Worm (Caenorhabditis elegans) whole organism, L3 larva: Measurements from ENCODE around the gene srlf-22.
"Not testable (repeated sequence)": the region's sequence is repeated elsewhere in the genome, so short reads cannot be mapped to it uniquely, and the experiment has no call there.

Experiments used
- R02D3.7 ChIP-seq: fragments of 150-350 bp; optimal IDR thresholded peaks from 2 replicates; lab custom pipeline; 2014; ENCODE audit warnings: missing biosample characterization, missing genetic modification characterization
- aly-2 ChIP-seq: fragments of 150-350 bp; optimal IDR thresholded peaks from 2 replicates; lab custom pipeline; 2014; ENCODE audit warnings: missing biosample characterization, missing genetic modification characterization
- ama-1 ChIP-seq: fragments of 150-350 bp; optimal IDR thresholded peaks from 2 replicates; lab custom pipeline; 2018
- ceh-16 ChIP-seq: sonication (generic microtip); optimal IDR thresholded peaks from 2 replicates; lab custom pipeline; 2017; ENCODE audit warnings: missing biosample characterization, missing genetic modification characterization
- ceh-28 ChIP-seq: fragments of 150-350 bp; optimal IDR thresholded peaks from 2 replicates; lab custom pipeline; 2014; ENCODE audit warnings: missing biosample characterization, missing genetic modification reagents, missing genetic modification characterization
- ceh-82 ChIP-seq: fragments of 150-350 bp; optimal IDR thresholded peaks from 2 replicates; lab custom pipeline; 2014; ENCODE audit warnings: missing biosample characterization, missing genetic modification characterization
- ceh-9 ChIP-seq: sonication (generic microtip); optimal IDR thresholded peaks from 2 replicates; lab custom pipeline; 2018; ENCODE audit warnings: missing biosample characterization, missing genetic modification characterization
- daf-12 ChIP-seq: fragments of 150-350 bp; optimal IDR thresholded peaks from 2 replicates; lab custom pipeline; 2014; ENCODE audit warnings: missing biosample characterization, missing genetic modification reagents, missing genetic modification characterization
- egl-5 ChIP-seq: fragments of 150-350 bp; optimal IDR thresholded peaks from 2 replicates; lab custom pipeline; 2017; ENCODE audit warnings: missing biosample characterization, missing genetic modification reagents, missing genetic modification characterization, inconsistent platforms
- elt-1 ChIP-seq: fragments of 150-350 bp; optimal IDR thresholded peaks from 2 replicates; lab custom pipeline; 2014; ENCODE audit warnings: missing biosample characterization, missing genetic modification characterization
- elt-2 ChIP-seq: sonication (generic microtip); optimal IDR thresholded peaks from 2 replicates; lab custom pipeline; 2016; ENCODE audit warnings: missing genetic modification reagents, mild to moderate bottlenecking, missing genetic modification characterization, missing compliant biosample characterization
- eor-1 ChIP-seq, 2 experiments: fragments of 150-350 bp; optimal IDR thresholded peaks; 2 replicates each; lab custom pipeline; 2014 to 2018; ENCODE audit warnings: missing biosample characterization in 2 of 2, missing genetic modification characterization in 2 of 2
- fkh-10 ChIP-seq: sonication (generic microtip); optimal IDR thresholded peaks from 2 replicates; lab custom pipeline; 2017; ENCODE audit warnings: missing biosample characterization, missing genetic modification reagents, missing genetic modification characterization
- fkh-2 ChIP-seq: fragments of 150-350 bp; optimal IDR thresholded peaks from 2 replicates; lab custom pipeline; 2014; ENCODE audit warnings: missing biosample characterization, missing genetic modification reagents, missing genetic modification characterization
- fos-1 ChIP-seq: fragments of 150-350 bp; optimal IDR thresholded peaks from 2 replicates; lab custom pipeline; 2014; ENCODE audit warnings: missing biosample characterization, missing genetic modification characterization
- hmg-11 ChIP-seq: sonication (generic microtip); optimal IDR thresholded peaks from 2 replicates; lab custom pipeline; 2016; ENCODE audit warnings: missing genetic modification characterization, missing compliant biosample characterization
- jun-1 ChIP-seq: fragments of 150-350 bp; optimal IDR thresholded peaks from 2 replicates; lab custom pipeline; 2014; ENCODE audit warnings: missing biosample characterization, missing genetic modification reagents, missing genetic modification characterization
- lin-15B ChIP-seq: fragments of 150-350 bp; optimal IDR thresholded peaks from 2 replicates; lab custom pipeline; 2014; ENCODE audit warnings: missing biosample characterization, missing genetic modification characterization
- lin-39 ChIP-seq: fragments of 150-350 bp; optimal IDR thresholded peaks from 2 replicates; lab custom pipeline; 2018; ENCODE audit warnings: missing biosample characterization, missing genetic modification reagents, missing genetic modification characterization
- lsy-12 ChIP-seq: sonication (generic microtip); optimal IDR thresholded peaks from 2 replicates; lab custom pipeline; 2016; ENCODE audit warnings: mild to moderate bottlenecking, missing genetic modification characterization, missing compliant biosample characterization
- mdl-1 ChIP-seq: fragments of 150-350 bp; optimal IDR thresholded peaks from 2 replicates; lab custom pipeline; 2014; ENCODE audit warnings: missing biosample characterization, missing genetic modification characterization
- mml-1 ChIP-seq: fragments of 150-350 bp; sonication (generic microtip); optimal IDR thresholded peaks from 3 replicates; lab custom pipeline; 2014; ENCODE audit warnings: missing biosample characterization, missing genetic modification characterization
- nfya-1 ChIP-seq: sonication (generic microtip); optimal IDR thresholded peaks from 2 replicates; lab custom pipeline; 2017; ENCODE audit warnings: missing genetic modification characterization, mild to moderate bottlenecking, missing compliant biosample characterization, antibody characterized with exemption, moderate library complexity; ENCODE audit not compliant: insufficient read depth
- nhr-12 ChIP-seq: fragments of 150-350 bp; optimal IDR thresholded peaks from 2 replicates; lab custom pipeline; 2014; ENCODE audit warnings: missing biosample characterization, missing genetic modification characterization
- nhr-23 ChIP-seq: fragments of 150-350 bp; optimal IDR thresholded peaks from 2 replicates; lab custom pipeline; 2014; ENCODE audit warnings: missing biosample characterization, missing genetic modification reagents, missing genetic modification characterization
- nhr-237 ChIP-seq: fragments of 150-350 bp; optimal IDR thresholded peaks from 2 replicates; lab custom pipeline; 2014; ENCODE audit warnings: missing biosample characterization, missing genetic modification characterization
- nhr-28 ChIP-seq: fragments of 150-350 bp; optimal IDR thresholded peaks from 2 replicates; lab custom pipeline; 2014; ENCODE audit warnings: missing biosample characterization, missing genetic modification characterization
- nhr-43 ChIP-seq: sonication (generic microtip); optimal IDR thresholded peaks from 2 replicates; lab custom pipeline; 2016; ENCODE audit warnings: mild to moderate bottlenecking, missing genetic modification characterization, missing compliant biosample characterization; ENCODE audit not compliant: poor library complexity, severe bottlenecking
- nhr-67 ChIP-seq: fragments of 150-350 bp; optimal IDR thresholded peaks from 2 replicates; lab custom pipeline; 2014; ENCODE audit warnings: missing biosample characterization, missing genetic modification characterization
- nhr-76 ChIP-seq: fragments of 150-350 bp; sonication (generic microtip); optimal IDR thresholded peaks from 5 replicates; lab custom pipeline; 2014; ENCODE audit warnings: missing biosample characterization, missing genetic modification characterization
- nhr-77 ChIP-seq: fragments of 150-350 bp; optimal IDR thresholded peaks from 2 replicates; lab custom pipeline; 2014; ENCODE audit warnings: missing biosample characterization, missing genetic modification characterization
- pha-4 ChIP-seq: fragments of 150-350 bp; optimal IDR thresholded peaks from 2 replicates; lab custom pipeline; 2014; ENCODE audit warnings: missing biosample characterization, missing genetic modification reagents, missing genetic modification characterization
- sea-2 ChIP-seq: fragments of 150-350 bp; sonication (generic microtip); optimal IDR thresholded peaks from 4 replicates; lab custom pipeline; 2014; ENCODE audit warnings: missing biosample characterization, missing genetic modification reagents, missing genetic modification characterization
- skn-1 ChIP-seq: fragments of 150-350 bp; optimal IDR thresholded peaks from 2 replicates; lab custom pipeline; 2014; ENCODE audit warnings: missing biosample characterization, missing genetic modification characterization
- snpc-4 ChIP-seq: fragments of 150-350 bp; optimal IDR thresholded peaks from 2 replicates; lab custom pipeline; 2014; ENCODE audit warnings: missing biosample characterization, missing genetic modification characterization
- tbx-2 ChIP-seq: sonication (generic microtip); optimal IDR thresholded peaks from 2 replicates; lab custom pipeline; 2016; ENCODE audit warnings: mild to moderate bottlenecking, missing genetic modification characterization, missing compliant biosample characterization
- unc-39 ChIP-seq: sonication (generic microtip); optimal IDR thresholded peaks from 4 replicates; lab custom pipeline; 2017; ENCODE audit warnings: missing biosample characterization, missing genetic modification characterization
- zag-1 ChIP-seq: fragments of 150-350 bp; optimal IDR thresholded peaks from 2 replicates; lab custom pipeline; 2014; ENCODE audit warnings: missing biosample characterization, missing genetic modification characterization
- ztf-11 ChIP-seq: fragments of 150-350 bp; optimal IDR thresholded peaks from 2 replicates; lab custom pipeline; 2014; ENCODE audit warnings: missing biosample characterization, missing genetic modification characterization
- ztf-4 ChIP-seq: fragments of 150-350 bp; optimal IDR thresholded peaks from 2 replicates; lab custom pipeline; 2014; ENCODE audit warnings: missing biosample characterization, missing genetic modification characterization

Gene srlf-22

ce11 chrV:890835-891234 is at the start of gene srlf-22:
TSS of gene srlf-22 (plus strand) at chrV:891135.
- not testable (repeated sequence) for TF ChIP-seq hmg-11, aly-2, daf-12 (tag; lab: Kevin White, UChicago)

- no peak for TF ChIP-seq daf-12 (tag; lab: Kevin White, UChicago)
- no peak for TF ChIP-seq ceh-9 (tag; lab: Kevin White, UChicago)
- TF ChIP-seq nhr-67 (tag; lab: Kevin White, UChicago): no peak
- no peak for TF ChIP-seq elt-2 (tag; lab: Kevin White, UChicago)
- TF ChIP-seq ceh-16 (tag; lab: Kevin White, UChicago): no peak
- no peak for TF ChIP-seq ama-1 (lab: Kevin White, UChicago)
- no peak for TF ChIP-seq nhr-23 (tag; lab: Kevin White, UChicago)
- no peak for TF ChIP-seq nhr-12
- TF ChIP-seq unc-39 (tag; lab: Kevin White, UChicago): no peak
- TF ChIP-seq lin-15B (tag; lab: Kevin White, UChicago): no peak
- TF ChIP-seq skn-1 (tag; lab: Kevin White, UChicago): no peak
- TF ChIP-seq nhr-43 (tag; lab: Kevin White, UChicago): no peak
- TF ChIP-seq mdl-1 (tag; lab: Kevin White, UChicago): no peak
- no peak for TF ChIP-seq hmg-11 (tag; lab: Kevin White, UChicago)
- TF ChIP-seq lsy-12 (tag; lab: Kevin White, UChicago): no peak
- no peak for TF ChIP-seq pha-4 (tag; lab: Kevin White, UChicago)
- no peak for TF ChIP-seq ceh-28
- TF ChIP-seq jun-1 (tag; lab: Kevin White, UChicago): no peak
These were observed 48.3 kb upstream of the srlf-22 start for ce11 chrV:842611-843010.

ce11 chrV:843118-843517 is 47.8 kb upstream of the srlf-22 start, which contains the start of gene K09C6.8:
TSS of gene K09C6.8 (minus strand) at chrV:843218.
- TF ChIP-seq pha-4, elt-1, nhr-43 (tag; lab: Kevin White, UChicago): not testable (repeated sequence)

- no peak for TF ChIP-seq nhr-12
- TF ChIP-seq tbx-2 (tag; lab: Kevin White, UChicago): no peak
- no peak for TF ChIP-seq ceh-28
- no peak for TF ChIP-seq zag-1 (tag; lab: Kevin White, UChicago)
- no peak for TF ChIP-seq nhr-77 (tag; lab: Kevin White, UChicago)
- TF ChIP-seq ztf-11 (tag; lab: Kevin White, UChicago): no peak
- no peak for TF ChIP-seq lin-15B (tag; lab: Kevin White, UChicago)
These were observed 43.4 kb upstream of the srlf-22 start, which contains the start of gene srbc-13 for ce11 chrV:847521-847920. TSS of gene srbc-13 (plus strand) at chrV:847821.

- TF ChIP-seq ceh-82 (tag; lab: Kevin White, UChicago): no peak
- TF ChIP-seq elt-2 (tag; lab: Kevin White, UChicago): no peak
- TF ChIP-seq lin-39: no peak
- no peak for TF ChIP-seq ztf-11 (tag; lab: Kevin White, UChicago)
- no peak for TF ChIP-seq nhr-43 (tag; lab: Kevin White, UChicago)
- TF ChIP-seq tbx-2 (tag; lab: Kevin White, UChicago): no peak
- no peak for TF ChIP-seq lsy-12 (tag; lab: Kevin White, UChicago)
- no peak for TF ChIP-seq mdl-1 (tag; lab: Kevin White, UChicago)
- no peak for TF ChIP-seq snpc-4
- no peak for TF ChIP-seq fkh-10
- TF ChIP-seq nhr-237 (tag; lab: Kevin White, UChicago): no peak
- TF ChIP-seq nhr-28: no peak
- no peak for TF ChIP-seq sea-2 (GFP tag; lab: Kevin White, UChicago)
- no peak for TF ChIP-seq elt-1 (tag; lab: Kevin White, UChicago)
- no peak for TF ChIP-seq ceh-9 (tag; lab: Kevin White, UChicago)
These were observed 41.9 kb upstream of the srlf-22 start for ce11 chrV:849042-849441.

- TF ChIP-seq elt-1 (tag; lab: Kevin White, UChicago) (no peak), nhr-12 (no peak), nhr-237 (tag; lab: Kevin White, UChicago) (no peak), nhr-76 (no peak), daf-12 (tag; lab: Kevin White, UChicago) (no peak), R02D3.7 (tag; lab: Kevin White, UChicago) (no peak), nhr-67 (tag; lab: Kevin White, UChicago) (no peak), ztf-4 (tag; lab: Kevin White, UChicago) (no peak), fkh-2 (tag; lab: Kevin White, UChicago) (no peak), pha-4 (tag; lab: Kevin White, UChicago) (no peak), nfya-1 (no peak), egl-5 (tag; lab: Kevin White, UChicago) (no peak), aly-2 (tag; lab: Kevin White, UChicago) (no peak), ceh-82 (tag; lab: Kevin White, UChicago) (no peak), eor-1 (tag; optimal IDR thresholded peaks at IDR 0.05; lab: Kevin White, UChicago) (no peak), fos-1 (tag; lab: Kevin White, UChicago) (no peak), ceh-28 (no peak), jun-1 (tag; lab: Kevin White, UChicago) (no peak), mml-1 (no peak)
- TF ChIP-seq, all 47 proteins: peak for 0
These were observed 41.4 kb upstream of the srlf-22 start, which contains the start of gene srbc-12 for ce11 chrV:849512-849911. TSS of gene srbc-12 (plus strand) at chrV:849812.
